Fruit fly (Drosophila melanogaster): ENCODE data around the gene porin.
A peak's percentile ranks its signal among the peaks of the same experiment; 100 is the strongest.

Gene porin

dm6 chr2L:10856328-10856942 lies 5.8 kb upstream of the porin start, which contains the start of gene Dnz1 (continued):
- TF ChIP-seq bcd (GFP tag; optimal IDR thresholded peaks at IDR 0.05) (peak; percentile 55), MESR4 (GFP tag; optimal IDR thresholded peaks at IDR 0.05) (peak; percentile 80), Dip3 (GFP tag; optimal IDR thresholded peaks at IDR 0.05) (peak; percentile 32), gro (GFP tag; optimal IDR thresholded peaks at IDR 0.05) (no peak), slbo (GFP tag; IDR thresholded peaks at IDR 0.05) (peak; percentile 92), Aef1 (GFP tag; IDR thresholded peaks at IDR 0.05) (peak; percentile 27; the same call in 2 of the 3 replicates), CG15479 (GFP tag; optimal IDR thresholded peaks at IDR 0.05) (no peak), CG10321 (GFP tag; IDR thresholded peaks at IDR 0.05) (no peak), Vsx1 (GFP tag; optimal IDR thresholded peaks at IDR 0.05) (no peak), CG9876 (GFP tag; optimal IDR thresholded peaks at IDR 0.05) (no peak), CG4707 (GFP tag; optimal IDR thresholded peaks at IDR 0.05) (no peak), row (GFP tag; IDR thresholded peaks at IDR 0.05) (peak; percentile 89), wek (GFP tag; optimal IDR thresholded peaks at IDR 0.05) (no peak), dati (GFP tag; IDR thresholded peaks at IDR 0.05) (no peak), vvl (GFP tag; IDR thresholded peaks at IDR 0.05) (peak; percentile 86), NC2β (GFP tag; optimal IDR thresholded peaks at IDR 0.05) (no peak), CG8359 (GFP tag; optimal IDR thresholded peaks at IDR 0.05; ENCODE audit: borderline replicate concordance) (no peak), z (GFP tag; IDR thresholded peaks at IDR 0.05) (no peak), ranshi (GFP tag; IDR thresholded peaks at IDR 0.05) (no peak), CG10431 (GFP tag; optimal IDR thresholded peaks at IDR 0.05) (no peak), CG1832 (GFP tag; optimal IDR thresholded peaks at IDR 0.05) (no peak), Hr3 (GFP tag; optimal IDR thresholded peaks at IDR 0.05) (peak; percentile 53), Scr (GFP tag; IDR thresholded peaks at IDR 0.05; ENCODE audit: partially characterized antibody) (no peak), CG32772 (GFP tag; IDR thresholded peaks at IDR 0.05) (peak; percentile 57), Asciz (GFP tag; optimal IDR thresholded peaks at IDR 0.05) (no peak), CG9215 (GFP tag; IDR thresholded peaks at IDR 0.05) (peak; percentile 36; the same call in 1 of the 2 replicates), otp (GFP tag; IDR thresholded peaks at IDR 0.05) (peak; percentile 59; the same call in 1 of the 3 replicates), Ets65A (GFP tag) (peak; percentile 78), pfk (GFP tag; optimal IDR thresholded peaks at IDR 0.05) (no peak), ab (GFP tag; optimal IDR thresholded peaks at IDR 0.05) (no peak), nerfin-2 (GFP tag; IDR thresholded peaks at IDR 0.05; ENCODE audit: partially characterized antibody) (no peak), gfzf (GFP tag; optimal IDR thresholded peaks at IDR 0.05) (peak; percentile 64), da (GFP tag; optimal IDR thresholded peaks at IDR 0.05) (no peak)

- TF ChIP-seq Mes4 (GFP tag; optimal IDR thresholded peaks at IDR 0.05), result no peak
- TF ChIP-seq HLH4C (GFP tag; IDR thresholded peaks at IDR 0.05; ENCODE audit: partially characterized antibody), result 0 out of 3 replicates have a peak, but pooled peaks have one; percentile 22
- no peak for TF ChIP-seq ap (GFP tag; IDR thresholded peaks at IDR 0.05)
- no peak for TF ChIP-seq slp2 (GFP tag; optimal IDR thresholded peaks at IDR 0.05)
- TF ChIP-seq CG7357 (GFP tag; IDR thresholded peaks at IDR 0.05), result 0 out of 3 replicates have a peak, but pooled peaks have one; percentile 24
- TF ChIP-seq CG12236 (GFP tag; optimal IDR thresholded peaks at IDR 0.05), result no peak
- TF ChIP-seq mirr (GFP tag; optimal IDR thresholded peaks at IDR 0.05), result no peak
- no peak for TF ChIP-seq gro (GFP tag; optimal IDR thresholded peaks at IDR 0.05)
- 0 out of 2 replicates have a peak, but pooled peaks have one; percentile 27 for TF ChIP-seq CG32767 (GFP tag; IDR thresholded peaks at IDR 0.05)
- TF ChIP-seq CG3065 (GFP tag; optimal IDR thresholded peaks at IDR 0.05), result no peak
- TF ChIP-seq Scr (GFP tag; IDR thresholded peaks at IDR 0.05; ENCODE audit: partially characterized antibody), result no peak
- TF ChIP-seq CG13287 (GFP tag; IDR thresholded peaks at IDR 0.05; ENCODE audit: partially characterized antibody), result no peak
- no peak for TF ChIP-seq Adf1 (GFP tag; IDR thresholded peaks at IDR 0.05)
- TF ChIP-seq sd (tag; optimal IDR thresholded peaks at IDR 0.05), result peak; percentile 23
- TF ChIP-seq Hsf (GFP tag; optimal IDR thresholded peaks at IDR 0.05), result no peak
- no peak for TF ChIP-seq Hmr (GFP tag; optimal IDR thresholded peaks at IDR 0.05)
- no peak for TF ChIP-seq CG11247 (GFP tag; IDR thresholded peaks at IDR 0.05)
- TF ChIP-seq pfk (GFP tag; optimal IDR thresholded peaks at IDR 0.05), result no peak
- no peak for TF ChIP-seq CG3281 (GFP tag; optimal IDR thresholded peaks at IDR 0.05)
- no peak for TF ChIP-seq CG34422 (GFP tag; IDR thresholded peaks at IDR 0.05)
- no peak for TF ChIP-seq Xrp1 (GFP tag; IDR thresholded peaks at IDR 0.05)
Measured at dm6 chr2L:10851336-10851862, 751 bp upstream of the porin start.

Measured in whole organism, embryonic.